Worm (Caenorhabditis elegans): ENCODE data around the gene str-151.

DNA sequence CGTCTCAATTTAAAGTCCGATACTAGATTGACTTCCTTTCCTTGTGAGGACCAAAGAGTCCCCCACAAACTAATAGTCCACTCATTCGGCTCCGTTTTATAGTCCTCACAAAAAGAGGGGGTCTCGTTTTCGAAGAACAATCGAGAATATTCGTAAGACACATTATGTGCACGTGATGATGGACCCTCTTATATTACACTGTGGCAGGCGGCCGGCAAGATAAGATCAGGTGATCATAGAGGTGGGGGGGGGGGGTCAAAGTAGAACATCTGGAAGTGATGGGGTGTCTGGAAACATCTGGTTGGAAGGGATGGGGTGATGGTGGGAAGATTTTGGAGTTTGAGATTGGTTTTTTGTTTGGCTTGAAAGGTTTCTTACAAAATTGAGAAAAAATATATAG, 22.4 kb downstream of the str-151 start:
- TF ChIP-seq aly-1 (tag; optimal IDR thresholded peaks at IDR 0.05): no peak
- TF ChIP-seq hmg-4 (GFP tag; optimal IDR thresholded peaks at IDR 0.05): no peak
- no peak for TF ChIP-seq B0310.2 (tag; optimal IDR thresholded peaks at IDR 0.05)
- TF ChIP-seq F13C5.2 (tag; optimal IDR thresholded peaks at IDR 0.05): no peak
- no peak for TF ChIP-seq ama-1 (optimal IDR thresholded peaks at IDR 0.05)
- no peak for TF ChIP-seq ceh-36 (tag; optimal IDR thresholded peaks at IDR 0.05)
- no peak for TF ChIP-seq sea-1 (GFP tag; conservative IDR thresholded peaks at IDR 0.05)
- no peak for TF ChIP-seq scrt-1 (GFP tag; IDR thresholded peaks at IDR 0.05)
- no peak for TF ChIP-seq ets-7 (tag; optimal IDR thresholded peaks at IDR 0.05)
- no peak for TF ChIP-seq hmbx-1 (tag; optimal IDR thresholded peaks at IDR 0.05)

Measured in whole organism, early embryonic.